Fruit fly (Drosophila melanogaster) whole organism, embryonic: ENCODE results near the gene CG3630.

ENCODE experiments used
- CG10366 ChIP-seq: fragments of 200-800 bp; sonication (Bioruptor generic); IDR thresholded peaks from 2 replicates; pipeline ENCODE4 v1.3.6; 2022; ENCODE audit warnings: missing biosample characterization, missing genetic modification characterization
- CG12942 ChIP-seq: fragments of 200-800 bp; sonication (Bioruptor generic); optimal IDR thresholded peaks from 3 replicates; lab custom pipeline; 2016; ENCODE audit warnings: missing biosample characterization, missing genetic modification characterization
- CG18599 ChIP-seq: fragments of 200-800 bp; sonication (Bioruptor generic); optimal IDR thresholded peaks from 3 replicates; lab custom pipeline; 2017; ENCODE audit warnings: missing biosample characterization, missing genetic modification characterization, mild to moderate bottlenecking, moderate library complexity, missing genetic modification reagents
- CG2889 ChIP-seq: fragments of 200-800 bp; sonication (Bioruptor generic); IDR thresholded peaks from 3 replicates; pipeline ENCODE4 v1.3.6; 2022; ENCODE audit warnings: missing biosample characterization, missing genetic modification characterization
- CG6854 ChIP-seq: fragments of 200-800 bp; sonication (Bioruptor generic); optimal IDR thresholded peaks from 3 replicates; lab custom pipeline; 2017; ENCODE audit warnings: missing biosample characterization, mild to moderate bottlenecking, missing genetic modification characterization
- Sox102F ChIP-seq: fragments of 200-800 bp; sonication (Bioruptor generic); optimal IDR thresholded peaks from 2 replicates; lab custom pipeline; 2018; ENCODE audit warnings: missing biosample characterization, mild to moderate bottlenecking, missing genetic modification characterization, moderate library complexity
- Tbp ChIP-seq: fragments of >200 bp; optimal IDR thresholded peaks from 2 replicates; lab custom pipeline; 2018; ENCODE audit warnings: missing biosample characterization, missing genetic modification characterization
- Xbp1 ChIP-seq: fragments of 200-800 bp; sonication (Bioruptor generic); optimal IDR thresholded peaks from 3 replicates; lab custom pipeline; 2016; ENCODE audit warnings: missing biosample characterization, mild to moderate bottlenecking, missing genetic modification characterization
- gsb-n ChIP-seq: fragments of 200-800 bp; sonication (Bioruptor generic); optimal IDR thresholded peaks from 3 replicates; lab custom pipeline; 2018; ENCODE audit warnings: missing biosample characterization, mild to moderate bottlenecking, missing genetic modification characterization
- hbn ChIP-seq: fragments of 200-800 bp; sonication (Bioruptor generic); IDR thresholded peaks from 2 replicates; pipeline ENCODE4 v1.3.6; 2022; ENCODE audit warnings: missing biosample characterization, missing genetic modification characterization; ENCODE audit not compliant: partially characterized antibody
- hth ChIP-seq: fragments of >200 bp; optimal IDR thresholded peaks from 2 replicates; lab custom pipeline; 2017; ENCODE audit warnings: inconsistent platforms
- ttk ChIP-seq: fragments of 200-800 bp; sonication (Bioruptor generic); IDR thresholded peaks from 2 replicates; pipeline ENCODE4 v2.1.2; 2022; ENCODE audit warnings: missing biosample characterization, missing genetic modification characterization

dm6 chrX:2139610-2140009 is 22.4 kb upstream of the CG3630 start:
- no peak for TF ChIP-seq hbn (GFP tag; lab: Robert Waterston, UW)
- TF ChIP-seq ttk (GFP tag; lab: Robert Waterston, UW): no peak
- TF ChIP-seq CG12942 (GFP tag; lab: Kevin White, UChicago): no peak
- no peak for TF ChIP-seq gsb-n (tag; lab: Kevin White, UChicago)
- no peak for TF ChIP-seq CG2889 (GFP tag; lab: Robert Waterston, UW)
- no peak for TF ChIP-seq CG10366
- no peak for TF ChIP-seq Xbp1 (GFP tag; lab: Kevin White, UChicago)
- TF ChIP-seq Tbp: no peak
- TF ChIP-seq Sox102F: no peak
- no peak for TF ChIP-seq hth (lab: Kevin White, UChicago)
- TF ChIP-seq CG6854 (GFP tag; lab: Kevin White, UChicago): no peak
- no peak for TF ChIP-seq CG18599 (GFP tag; lab: Kevin White, UChicago)
